Worm (Caenorhabditis elegans): ENCODE results near the gene F09E10.1.

- TF ChIP-seq hmg-11 (tag; optimal IDR thresholded peaks at IDR 0.05) (no peak), unc-62 (GFP tag; optimal IDR thresholded peaks at IDR 0.05) (no peak), egl-27 (tag; optimal IDR thresholded peaks at IDR 0.05) (no peak), ceh-82 (tag; optimal IDR thresholded peaks at IDR 0.05) (no peak)
Measured at ce11 chrX:1502914-1503313, 324 bp downstream of the F09E10.1 start.

All from whole organism, L3 larva.